Fruit fly (Drosophila melanogaster) whole organism, embryonic: ENCODE results near the gene CG4658.

Source experiments
- Atf3 ChIP-seq: fragments of 200-800 bp; sonication (Bioruptor generic); optimal IDR thresholded peaks from 3 replicates; lab custom pipeline; 2016; ENCODE audit warnings: missing biosample characterization, missing genetic modification characterization
- Blimp-1 ChIP-seq: fragments of 200-800 bp; sonication (Bioruptor generic); optimal IDR thresholded peaks from 3 replicates; lab custom pipeline; 2018; ENCODE audit warnings: missing biosample characterization, missing genetic modification characterization, mild to moderate bottlenecking, moderate library complexity, missing genetic modification reagents
- CG10147 ChIP-seq: fragments of 200-800 bp; sonication (Bioruptor generic); optimal IDR thresholded peaks from 2 replicates; lab custom pipeline; 2019; ENCODE audit warnings: missing biosample characterization, mild to moderate bottlenecking, missing genetic modification characterization, moderate library complexity
- CG11247 ChIP-seq: fragments of 200-800 bp; sonication (Bioruptor generic); IDR thresholded peaks from 2 replicates; pipeline ENCODE4 v1.3.6; 2022; ENCODE audit warnings: missing biosample characterization, missing genetic modification characterization
- CG11456 ChIP-seq: fragments of 200-800 bp; sonication (Bioruptor generic); IDR thresholded peaks from 3 replicates; pipeline ENCODE4 v1.3.6; 2022; ENCODE audit warnings: missing biosample characterization, missing genetic modification characterization
- CG1233 ChIP-seq: fragments of 200-800 bp; sonication (Bioruptor generic); optimal IDR thresholded peaks from 4 replicates; lab custom pipeline; 2018; ENCODE audit warnings: missing biosample characterization, mild to moderate bottlenecking, missing genetic modification characterization
- CG14441 ChIP-seq: fragments of 200-800 bp; sonication (Bioruptor generic); IDR thresholded peaks from 2 replicates; pipeline ENCODE4 v1.3.6; 2022; ENCODE audit warnings: missing biosample characterization, missing genetic modification characterization
- CG1603 ChIP-seq: fragments of 200-800 bp; sonication (Bioruptor generic); optimal IDR thresholded peaks from 2 replicates; lab custom pipeline; 2019; ENCODE audit warnings: missing biosample characterization, mild to moderate bottlenecking, missing genetic modification characterization, moderate library complexity
- CG17361 ChIP-seq: fragments of 200-800 bp; sonication (Bioruptor generic); IDR thresholded peaks from 3 replicates; pipeline ENCODE4 v1.3.6; 2022; ENCODE audit warnings: missing biosample characterization, missing genetic modification characterization
- CG18764 ChIP-seq: fragments of 200-800 bp; sonication (Bioruptor generic); optimal IDR thresholded peaks from 3 replicates; lab custom pipeline; 2016; ENCODE audit warnings: missing biosample characterization, missing genetic modification characterization
- CG2875 ChIP-seq: fragments of 200-800 bp; sonication (Bioruptor generic); optimal IDR thresholded peaks from 2 replicates; lab custom pipeline; 2017; ENCODE audit warnings: missing biosample characterization, mild to moderate bottlenecking, missing genetic modification characterization, missing genetic modification reagents
- CG2889 ChIP-seq: fragments of 200-800 bp; sonication (Bioruptor generic); IDR thresholded peaks from 3 replicates; pipeline ENCODE4 v1.3.6; 2022; ENCODE audit warnings: missing biosample characterization, missing genetic modification characterization
- CG4424 ChIP-seq: fragments of 200-800 bp; sonication (Bioruptor generic); optimal IDR thresholded peaks from 3 replicates; lab custom pipeline; 2016; ENCODE audit warnings: missing biosample characterization, missing genetic modification characterization
- CG7357 ChIP-seq: fragments of 200-800 bp; sonication (Bioruptor generic); IDR thresholded peaks from 3 replicates; pipeline ENCODE4 v1.3.6; 2022; ENCODE audit warnings: missing biosample characterization, missing genetic modification characterization
- CG8290 ChIP-seq, 3 experiments: fragments of 200-800 bp; sonication (Bioruptor generic); optimal IDR thresholded peaks; 2 replicates each; lab custom pipeline; 2016 to 2019; ENCODE audit warnings: missing biosample characterization in 3 of 3, missing genetic modification characterization in 3 of 3, mild to moderate bottlenecking in 2 of 3, moderate library complexity in 1 of 3
- CG8388 ChIP-seq: fragments of 200-800 bp; sonication (Bioruptor generic); optimal IDR thresholded peaks from 2 replicates; lab custom pipeline; 2019; ENCODE audit warnings: missing biosample characterization, mild to moderate bottlenecking, missing genetic modification characterization, moderate library complexity
- CG9817 ChIP-seq: fragments of 200-800 bp; sonication (Bioruptor generic); optimal IDR thresholded peaks from 2 replicates; lab custom pipeline; 2018; ENCODE audit warnings: missing biosample characterization, mild to moderate bottlenecking, missing genetic modification characterization, moderate library complexity
- HLHmδ ChIP-seq: fragments of 200-800 bp; sonication (Bioruptor generic); optimal IDR thresholded peaks from 2 replicates; lab custom pipeline; 2018; ENCODE audit warnings: missing biosample characterization, mild to moderate bottlenecking, missing genetic modification characterization, moderate library complexity
- Hmr ChIP-seq: fragments of 200-800 bp; sonication (Bioruptor generic); optimal IDR thresholded peaks from 3 replicates; lab custom pipeline; 2017; ENCODE audit warnings: mild to moderate bottlenecking, missing biosample characterization, missing genetic modification reagents, missing genetic modification characterization
- Jarid2 ChIP-seq: fragments of 200-800 bp; sonication (Bioruptor generic); optimal IDR thresholded peaks from 3 replicates; lab custom pipeline; 2017; ENCODE audit warnings: mild to moderate bottlenecking, missing biosample characterization, missing genetic modification reagents, missing genetic modification characterization
- Pdp1 ChIP-seq, 2 experiments: fragments of 200-800 bp; sonication (Bioruptor generic); optimal IDR thresholded peaks; 3 replicates each; lab custom pipeline; 2016; ENCODE audit warnings: missing biosample characterization in 2 of 2, missing genetic modification characterization in 2 of 2, mild to moderate bottlenecking in 1 of 2, moderate library complexity in 1 of 2
- Ptx1 ChIP-seq: fragments of 200-800 bp; sonication (Bioruptor generic); IDR thresholded peaks from 2 replicates; pipeline ENCODE4 v1.3.6; 2022; ENCODE audit warnings: missing biosample characterization, missing genetic modification characterization
- Rx ChIP-seq: fragments of 200-800 bp; sonication (Bioruptor generic); IDR thresholded peaks from 2 replicates; pipeline ENCODE4 v1.3.6; 2022; ENCODE audit warnings: missing biosample characterization, missing genetic modification characterization
- Ssrp ChIP-seq: fragments of 200-800 bp; sonication (Bioruptor generic); optimal IDR thresholded peaks from 2 replicates; lab custom pipeline; 2018; ENCODE audit warnings: missing biosample characterization, mild to moderate bottlenecking, missing genetic modification characterization, moderate library complexity
- Tbp ChIP-seq: fragments of >200 bp; optimal IDR thresholded peaks from 2 replicates; lab custom pipeline; 2018; ENCODE audit warnings: missing biosample characterization, missing genetic modification characterization
- Xrp1 ChIP-seq: fragments of 200-800 bp; sonication (Bioruptor generic); IDR thresholded peaks from 2 replicates; pipeline ENCODE4 v1.3.6; 2022; ENCODE audit warnings: missing biosample characterization, missing genetic modification characterization
- ash1 ChIP-seq: fragments of 200-800 bp; sonication (Bioruptor generic); optimal IDR thresholded peaks from 2 replicates; lab custom pipeline; 2018; ENCODE audit warnings: missing biosample characterization, mild to moderate bottlenecking, missing genetic modification characterization
- bsh ChIP-seq, 2 experiments: fragments of 200-800 bp; sonication (Bioruptor generic); optimal IDR thresholded peaks; 2 replicates each; lab custom pipeline; 2017 to 2018; ENCODE audit warnings: mild to moderate bottlenecking in 2 of 2, missing biosample characterization in 2 of 2, missing genetic modification characterization in 2 of 2, moderate library complexity in 1 of 2
- ci ChIP-seq: fragments of 200-800 bp; sonication (Bioruptor generic); IDR thresholded peaks from 3 replicates; pipeline ENCODE4 v1.3.6; 2022; ENCODE audit warnings: missing biosample characterization, missing genetic modification characterization
- disco-r ChIP-seq: fragments of 200-800 bp; sonication (Bioruptor generic); optimal IDR thresholded peaks from 2 replicates; lab custom pipeline; 2016; ENCODE audit warnings: missing biosample characterization, missing genetic modification characterization
- gcm2 ChIP-seq: fragments of 200-800 bp; sonication (Bioruptor generic); optimal IDR thresholded peaks from 2 replicates; lab custom pipeline; 2016; ENCODE audit warnings: missing biosample characterization, missing genetic modification characterization
- gem ChIP-seq: fragments of 200-800 bp; sonication (Bioruptor generic); optimal IDR thresholded peaks from 2 replicates; lab custom pipeline; 2019; ENCODE audit warnings: missing biosample characterization, mild to moderate bottlenecking, missing genetic modification characterization, moderate library complexity
- gsb-n ChIP-seq: fragments of 200-800 bp; sonication (Bioruptor generic); optimal IDR thresholded peaks from 3 replicates; lab custom pipeline; 2018; ENCODE audit warnings: missing biosample characterization, mild to moderate bottlenecking, missing genetic modification characterization
- ham ChIP-seq: fragments of 200-800 bp; sonication (Bioruptor generic); IDR thresholded peaks from 2 replicates; pipeline ENCODE4 v1.3.6; 2022; ENCODE audit warnings: missing biosample characterization, missing genetic modification characterization
- jigr1 ChIP-seq: fragments of 200-800 bp; sonication (Bioruptor generic); IDR thresholded peaks from 3 replicates; pipeline ENCODE4 v1.3.6; 2022; ENCODE audit warnings: missing biosample characterization, missing genetic modification characterization
- ken ChIP-seq: fragments of 200-800 bp; sonication (Bioruptor generic); IDR thresholded peaks from 3 replicates; pipeline ENCODE4 v1.3.6; 2022; ENCODE audit warnings: missing biosample characterization, missing genetic modification characterization
- lab ChIP-seq: fragments of 200-800 bp; sonication (Bioruptor generic); optimal IDR thresholded peaks from 3 replicates; lab custom pipeline; 2017; ENCODE audit warnings: missing biosample characterization, missing genetic modification characterization, mild to moderate bottlenecking, moderate library complexity, missing genetic modification reagents
- mld ChIP-seq: fragments of 200-800 bp; sonication (Bioruptor generic); IDR thresholded peaks from 3 replicates; pipeline ENCODE4 v1.3.6; 2022; ENCODE audit warnings: missing biosample characterization, missing genetic modification characterization; ENCODE audit not compliant: partially characterized antibody
- prd ChIP-seq, 3 experiments: fragments of >200 bp in 2 of 3; fragments of 200-800 bp in 1 of 3; sonication (Bioruptor generic) in 1 of 3; optimal IDR thresholded peaks in 2 of 3; IDR thresholded peaks in 1 of 3; 2 replicates in 2 of 3; 3 replicates in 1 of 3; pipeline versions ENCODE4 v1.3.6 to Lab custom; 2017 to 2022; ENCODE audit warnings: missing biosample characterization in 1 of 3, missing genetic modification characterization in 1 of 3
- pum ChIP-seq: fragments of 200-800 bp; sonication (Bioruptor generic); optimal IDR thresholded peaks from 2 replicates; lab custom pipeline; 2016; ENCODE audit warnings: missing biosample characterization, missing genetic modification characterization
- tll ChIP-seq, 2 experiments: fragments of 200-800 bp in 1 of 2; fragments of >200 bp in 1 of 2; sonication (Bioruptor generic) in 1 of 2; optimal IDR thresholded peaks; 2 replicates each; lab custom pipeline; 2017 to 2019; ENCODE audit warnings: missing biosample characterization in 2 of 2, missing genetic modification characterization in 2 of 2, mild to moderate bottlenecking in 1 of 2, moderate library complexity in 1 of 2
- tna ChIP-seq: fragments of 200-800 bp; sonication (Bioruptor generic); IDR thresholded peaks from 2 replicates; pipeline ENCODE4 v1.3.6; 2022; ENCODE audit warnings: missing biosample characterization, missing genetic modification characterization; ENCODE audit not compliant: partially characterized antibody
- trem ChIP-seq: fragments of 200-800 bp; optimal IDR thresholded peaks from 3 replicates; lab custom pipeline; 2019; ENCODE audit warnings: missing biosample characterization, mild to moderate bottlenecking, missing genetic modification characterization, moderate library complexity
- ttk ChIP-seq: fragments of 200-800 bp; sonication (Bioruptor generic); IDR thresholded peaks from 2 replicates; pipeline ENCODE4 v2.1.2; 2022; ENCODE audit warnings: missing biosample characterization, missing genetic modification characterization
- zen2 ChIP-seq: fragments of 200-800 bp; sonication (Bioruptor generic); IDR thresholded peaks from 3 replicates; pipeline ENCODE4 v1.3.6; 2022; ENCODE audit warnings: missing biosample characterization, missing genetic modification characterization; ENCODE audit not compliant: partially characterized antibody
- zfh1 ChIP-seq: fragments of 200-800 bp; sonication (Bioruptor generic); IDR thresholded peaks from 3 replicates; pipeline ENCODE4 v1.3.6; 2022; ENCODE audit warnings: missing biosample characterization, missing genetic modification characterization

Gene CG4658

DNA sequence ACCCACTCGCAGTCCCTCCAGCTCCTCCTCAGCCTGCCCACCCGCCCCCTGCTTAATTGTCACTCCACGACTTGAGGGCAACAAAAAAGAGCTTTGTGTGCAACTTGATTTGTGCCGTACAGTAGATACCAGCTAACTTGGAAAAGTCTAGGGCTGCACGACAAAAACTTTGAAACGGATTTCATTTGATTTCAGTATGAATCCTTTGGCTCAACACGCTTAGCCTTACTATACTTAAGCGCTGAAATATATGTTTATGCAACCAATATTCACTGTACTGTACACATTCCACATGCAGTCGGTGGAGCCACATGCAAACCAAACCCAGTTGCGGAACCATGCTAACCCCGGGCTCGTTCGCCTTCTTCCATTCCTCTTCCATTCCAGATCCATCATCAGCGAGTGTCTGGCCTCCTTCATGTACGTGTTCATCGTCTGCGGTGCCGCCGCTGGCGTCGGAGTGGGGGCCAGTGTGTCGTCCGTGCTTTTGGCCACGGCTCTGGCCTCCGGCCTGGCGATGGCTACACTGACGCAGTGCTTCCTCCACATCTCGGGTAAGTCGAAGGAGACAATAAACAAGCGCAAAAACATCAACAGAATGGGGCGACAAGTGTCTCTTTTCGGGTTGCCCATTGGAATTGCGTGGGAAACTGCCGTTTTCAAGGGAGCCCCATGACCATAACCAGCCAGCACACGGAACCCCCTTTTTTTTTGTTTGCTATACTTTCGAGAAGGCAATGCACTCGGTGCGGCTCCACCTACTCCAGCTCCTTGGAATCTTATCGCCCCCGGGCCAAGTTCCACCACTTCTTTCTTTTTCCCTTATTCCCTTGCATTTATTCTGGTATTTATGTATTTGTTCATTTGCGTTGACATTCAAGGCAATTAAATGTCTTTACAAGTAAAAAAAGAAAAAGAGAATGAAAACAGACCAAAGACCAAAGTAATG is 29.7 kb downstream of the CG4658 start (continued):
- TF ChIP-seq trem (tag; lab: Kevin White, UChicago) (peak; percentile 27), gcm2 (GFP tag; lab: Kevin White, UChicago) (no peak), mld (GFP tag; lab: Robert Waterston, UW) (no peak), CG11247 (GFP tag; lab: Robert Waterston, UW) (peak; percentile 53; the same call in 1 of the 2 replicates), gem (peak; percentile 63), ttk (GFP tag; lab: Robert Waterston, UW) (peak; percentile 82), HLHmδ (GFP tag; lab: Kevin White, UChicago) (no peak), ci (GFP tag; lab: Robert Waterston, UW) (peak; percentile 79), CG7357 (GFP tag; lab: Robert Waterston, UW) (peak; percentile 16; the same call in 1 of the 3 replicates), Rx (GFP tag; lab: Robert Waterston, UW) (peak; percentile 67), Ssrp (tag; lab: Kevin White, UChicago) (peak; percentile 59), CG2889 (GFP tag; lab: Robert Waterston, UW) (no peak), gsb-n (tag; lab: Kevin White, UChicago) (peak; percentile 16), Hmr (GFP tag; lab: Kevin White, UChicago) (no peak), CG11456 (GFP tag; lab: Robert Waterston, UW) (no peak), ash1 (GFP tag; lab: Kevin White, UChicago) (no peak), Ptx1 (GFP tag; lab: Robert Waterston, UW) (peak; percentile 78), CG4424 (no peak), ham (no peak), jigr1 (GFP tag; lab: Robert Waterston, UW) (peak; percentile 65; the same call in 2 of the 3 replicates), CG8388 (peak; percentile 50), pum (GFP tag; lab: Kevin White, UChicago) (peak; percentile 26), Pdp1 (GFP tag; optimal IDR thresholded peaks at IDR 0.05; lab: Kevin White, UChicago) (peak in 1 of 2 experiments; percentile 36), Atf3 (GFP tag; lab: Kevin White, UChicago) (no peak), Tbp (no peak), tna (GFP tag; lab: Robert Waterston, UW) (no peak), zfh1 (GFP tag; lab: Robert Waterston, UW) (peak; percentile 75; the same call in 2 of the 3 replicates), Blimp-1 (peak; percentile 78), tll (GFP tag; optimal IDR thresholded peaks at IDR 0.05; lab: Kevin White, UChicago) (no peak), CG1233 (GFP tag; lab: Kevin White, UChicago) (peak; percentile 6), CG9817 (no peak), CG8290 (GFP tag; optimal IDR thresholded peaks at IDR 0.05; lab: Kevin White, UChicago) (no peak), CG8290 (tag; optimal IDR thresholded peaks at IDR 0.05; lab: Kevin White, UChicago) (no peak), CG18764 (GFP tag; lab: Kevin White, UChicago) (peak; percentile 22), prd (optimal IDR thresholded peaks at IDR 0.05; lab: Kevin White, UChicago) (no peak), prd (GFP tag; IDR thresholded peaks at IDR 0.05; lab: Robert Waterston, UW) (peak; percentile 72; the same call in 2 of the 3 replicates), zen2 (GFP tag; lab: Robert Waterston, UW) (no peak), CG2875 (GFP tag; lab: Kevin White, UChicago) (peak; percentile 10), disco-r (GFP tag; lab: Kevin White, UChicago) (no peak), lab (peak; percentile 41), CG1603 (tag; lab: Kevin White, UChicago) (peak; percentile 83), bsh (GFP tag; optimal IDR thresholded peaks at IDR 0.05; lab: Kevin White, UChicago) (peak; percentile 79 to 83), Xrp1 (GFP tag; lab: Robert Waterston, UW) (peak; percentile 85), Jarid2 (GFP tag; lab: Kevin White, UChicago) (no peak), CG10147 (no peak), ken (GFP tag; lab: Robert Waterston, UW) (peak; percentile 72), CG14441 (GFP tag; lab: Robert Waterston, UW) (peak; percentile 64), CG17361 (peak; percentile 62; the same call in 2 of the 3 replicates)
